Fruit fly (Drosophila melanogaster) whole organism, wandering third instar larva: ENCODE data around the gene CG42727.

ENCODE experiments used
- Abd-B ChIP-seq: fragments of >200 bp; optimal IDR thresholded peaks from 2 replicates; lab custom pipeline; 2017; ENCODE audit warnings: missing biosample characterization, missing genetic modification characterization
- Dif ChIP-seq: fragments of 200-275, 200-300 bp; sonication (Bioruptor generic); optimal IDR thresholded peaks from 2 replicates; lab custom pipeline; 2018; ENCODE audit warnings: missing biosample characterization, missing genetic modification characterization; ENCODE audit not compliant: partially characterized antibody
- OdsH ChIP-seq: fragments of 200-800 bp; sonication (Bioruptor generic); optimal IDR thresholded peaks from 2 replicates; lab custom pipeline; 2016; ENCODE audit warnings: missing biosample characterization, mild to moderate bottlenecking, missing genetic modification characterization
- Sp1 ChIP-seq: fragments of 200-800 bp; sonication (Bioruptor generic); optimal IDR thresholded peaks from 3 replicates; lab custom pipeline; 2019; ENCODE audit warnings: missing biosample characterization, mild to moderate bottlenecking, missing genetic modification characterization, moderate library complexity
- dl ChIP-seq, 2 experiments: fragments of 175-275, 200-275 bp in 1 of 2; fragments of 200-275 bp in 1 of 2; sonication (Bioruptor generic); optimal IDR thresholded peaks; lab custom pipeline; 2018; ENCODE audit warnings: mild to moderate bottlenecking in 2 of 2, missing biosample characterization in 2 of 2, missing genetic modification characterization in 2 of 2, moderate library complexity in 2 of 2; ENCODE audit not compliant: partially characterized antibody in 2 of 2, insufficient read depth in 1 of 2
- foxo ChIP-seq, 2 experiments: fragments of 200-800 bp; sonication (Bioruptor generic); optimal IDR thresholded peaks; 2 replicates in 1 of 2; 3 replicates in 1 of 2; lab custom pipeline; 2016 to 2017; ENCODE audit warnings: missing biosample characterization in 2 of 2, missing genetic modification characterization in 2 of 2
- fru ChIP-seq: fragments of 200-800 bp; sonication (Bioruptor generic); optimal IDR thresholded peaks from 3 replicates; lab custom pipeline; 2016; ENCODE audit warnings: missing biosample characterization, mild to moderate bottlenecking, missing genetic modification characterization
- h ChIP-seq: fragments of 200-800 bp; sonication (Bioruptor generic); optimal IDR thresholded peaks from 3 replicates; lab custom pipeline; 2016; ENCODE audit warnings: missing biosample characterization, mild to moderate bottlenecking, missing genetic modification characterization
- jim ChIP-seq: fragments of 175-275, 200-325 bp; sonication (Bioruptor generic); optimal IDR thresholded peaks from 2 replicates; lab custom pipeline; 2016; ENCODE audit warnings: missing biosample characterization, mild to moderate bottlenecking, missing genetic modification characterization
- lola ChIP-seq: fragments of >200 bp; optimal IDR thresholded peaks from 2 replicates; lab custom pipeline; 2017; ENCODE audit warnings: missing biosample characterization, missing genetic modification characterization
- pan ChIP-seq: fragments of >200 bp; optimal IDR thresholded peaks from 2 replicates; lab custom pipeline; 2017
- psq ChIP-seq: fragments of 200-800 bp; sonication (Bioruptor generic); optimal IDR thresholded peaks from 3 replicates; lab custom pipeline; 2017; ENCODE audit warnings: missing biosample characterization, mild to moderate bottlenecking, missing genetic modification characterization, moderate library complexity
- rgr ChIP-seq: fragments of 200-800 bp; sonication (Bioruptor generic); optimal IDR thresholded peaks from 3 replicates; lab custom pipeline; 2016; ENCODE audit warnings: missing biosample characterization, mild to moderate bottlenecking, missing genetic modification characterization
- usp ChIP-seq: fragments of >200 bp; optimal IDR thresholded peaks from 2 replicates; lab custom pipeline; 2017; ENCODE audit warnings: missing biosample characterization, missing genetic modification characterization

- no peak for TF ChIP-seq dl (GFP tag; optimal IDR thresholded peaks at IDR 0.05; lab: Kevin White, UChicago; ENCODE audit: insufficient read depth in 1 of 2, partially characterized antibody in 2 of 2)
- TF ChIP-seq fru (GFP tag; lab: Kevin White, UChicago), result no peak
- TF ChIP-seq psq (GFP tag; lab: Kevin White, UChicago), result no peak
- TF ChIP-seq Dif (GFP tag; lab: Kevin White, UChicago), result no peak
- TF ChIP-seq jim (GFP tag; lab: Kevin White, UChicago), result no peak
- TF ChIP-seq rgr (GFP tag; lab: Kevin White, UChicago), result no peak
- TF ChIP-seq Sp1 (GFP tag; lab: Kevin White, UChicago), result no peak
- TF ChIP-seq lola, result no peak
- no peak for TF ChIP-seq Abd-B
- TF ChIP-seq h, result no peak
- no peak for TF ChIP-seq usp (GFP tag; lab: Kevin White, UChicago)
- no peak for TF ChIP-seq pan
- no peak for TF ChIP-seq foxo (GFP tag; optimal IDR thresholded peaks at IDR 0.05; lab: Kevin White, UChicago)
- TF ChIP-seq OdsH (GFP tag; lab: Kevin White, UChicago), result no peak
Observed at dm6 chr3R:15328083-15328779, 19.6 kb upstream of the CG42727 start, which contains the start of the genes CG6236 and ea.
